Worm (Caenorhabditis elegans) whole organism, young adult: ENCODE data around the gene egl-13.

Experiments used
- F10E7.11 ChIP-seq: sonication (generic microtip); optimal IDR thresholded peaks from 2 replicates; lab custom pipeline; 2017; ENCODE audit warnings: mild to moderate bottlenecking, missing genetic modification characterization, moderate library complexity, missing compliant biosample characterization
- F22D6.2 ChIP-seq: sonication (generic microtip); optimal IDR thresholded peaks from 2 replicates; lab custom pipeline; 2016; ENCODE audit warnings: mild to moderate bottlenecking, missing genetic modification characterization, missing compliant biosample characterization
- F23B12.7 ChIP-seq: sonication (generic microtip); optimal IDR thresholded peaks from 2 replicates; lab custom pipeline; 2017; ENCODE audit warnings: missing genetic modification characterization, mild to moderate bottlenecking, missing compliant biosample characterization, antibody characterized with exemption, moderate library complexity; ENCODE audit not compliant: insufficient read depth
- F33H1.4 ChIP-seq: fragments of 200-800 bp; sonication (Bioruptor generic); IDR thresholded peaks from 2 replicates; pipeline ENCODE4 v1.3.6; 2022; ENCODE audit warnings: missing genetic modification reagents, missing genetic modification characterization, missing compliant biosample characterization
- F39B2.1 ChIP-seq: fragments of 200-800 bp; sonication (Bioruptor generic); IDR thresholded peaks from 2 replicates; pipeline ENCODE4 v1.3.6; 2022; ENCODE audit warnings: missing genetic modification reagents, missing genetic modification characterization, missing compliant biosample characterization
- F49E8.2 ChIP-seq: sonication (generic microtip); optimal IDR thresholded peaks from 3 replicates; lab custom pipeline; 2017; ENCODE audit warnings: missing genetic modification characterization, mild to moderate bottlenecking, missing compliant biosample characterization, antibody characterized with exemption, moderate library complexity; ENCODE audit not compliant: insufficient read depth
- F52B5.7 ChIP-seq: sonication (generic microtip); optimal IDR thresholded peaks from 2 replicates; lab custom pipeline; 2016; ENCODE audit warnings: mild to moderate bottlenecking, missing genetic modification characterization, missing compliant biosample characterization
- F55B11.4 ChIP-seq: sonication (generic microtip); optimal IDR thresholded peaks from 2 replicates; lab custom pipeline; 2016; ENCODE audit warnings: missing compliant biosample characterization, missing genetic modification characterization, borderline replicate concordance; ENCODE audit not compliant: insufficient read depth
- K11D2.4 ChIP-seq: fragments of 200-800 bp; sonication (Bioruptor generic); IDR thresholded peaks from 2 replicates; pipeline ENCODE4 v1.3.6; 2022; ENCODE audit warnings: missing genetic modification reagents, missing genetic modification characterization, missing compliant biosample characterization
- T26A5.8 ChIP-seq: sonication (generic microtip); optimal IDR thresholded peaks from 2 replicates; lab custom pipeline; 2016; ENCODE audit warnings: missing genetic modification characterization, missing compliant biosample characterization
- Y53G8AR.9 ChIP-seq: fragments of 200-800 bp; sonication (Bioruptor generic); conservative IDR thresholded peaks from 2 replicates; pipeline ENCODE4 v1.3.6; 2022; ENCODE audit warnings: missing genetic modification reagents, missing genetic modification characterization, missing compliant biosample characterization
- Y79H2A.3 ChIP-seq: fragments of 200-800 bp; sonication (Bioruptor generic); conservative IDR thresholded peaks from 2 replicates; pipeline ENCODE4 v1.3.6; 2022; ENCODE audit warnings: missing genetic modification reagents, missing genetic modification characterization, missing compliant biosample characterization
- ZK185.1 ChIP-seq: sonication (generic microtip); optimal IDR thresholded peaks from 2 replicates; lab custom pipeline; 2016; ENCODE audit warnings: mild to moderate bottlenecking, missing genetic modification characterization, missing compliant biosample characterization; ENCODE audit not compliant: poor library complexity, severe bottlenecking
- aptf-2 ChIP-seq: fragments of 200-800 bp; sonication (Bioruptor generic); conservative IDR thresholded peaks from 2 replicates; pipeline ENCODE4 v1.3.6; 2022; ENCODE audit warnings: missing genetic modification reagents, missing genetic modification characterization, missing compliant biosample characterization
- athp-1 ChIP-seq: sonication (generic microtip); optimal IDR thresholded peaks from 2 replicates; lab custom pipeline; 2017; ENCODE audit warnings: mild to moderate bottlenecking, missing genetic modification characterization, missing compliant biosample characterization
- ccch-3 ChIP-seq: fragments of 200-800 bp; sonication (Bioruptor generic); optimal IDR thresholded peaks from 2 replicates; lab custom pipeline; 2018; ENCODE audit warnings: mild to moderate bottlenecking, missing genetic modification characterization, missing compliant biosample characterization
- ceh-27 ChIP-seq: fragments of 200-800 bp; sonication (Bioruptor generic); optimal IDR thresholded peaks from 2 replicates; lab custom pipeline; 2018; ENCODE audit warnings: mild to moderate bottlenecking, missing genetic modification characterization, moderate library complexity, missing compliant biosample characterization
- chd-7 ChIP-seq: sonication (generic microtip); optimal IDR thresholded peaks from 2 replicates; lab custom pipeline; 2016; ENCODE audit warnings: mild to moderate bottlenecking, missing genetic modification characterization, moderate library complexity, missing compliant biosample characterization
- die-1 ChIP-seq: sonication (generic microtip); optimal IDR thresholded peaks from 2 replicates; lab custom pipeline; 2016; ENCODE audit warnings: missing genotype, mild to moderate bottlenecking, missing genetic modification characterization, missing compliant biosample characterization
- dox-1 ChIP-seq: fragments of 200-800 bp; sonication (Bioruptor generic); IDR thresholded peaks from 2 replicates; pipeline ENCODE4 v1.3.6; 2022; ENCODE audit warnings: missing genetic modification reagents, missing genetic modification characterization, missing compliant biosample characterization
- dpl-1 ChIP-seq: fragments of 150-350 bp; optimal IDR thresholded peaks from 2 replicates; lab custom pipeline; 2014; ENCODE audit warnings: missing biosample characterization, missing genetic modification reagents, missing genetic modification characterization
- egrh-3 ChIP-seq: fragments of 200-800 bp; sonication (Bioruptor generic); IDR thresholded peaks from 2 replicates; pipeline ENCODE4 v1.3.6; 2022; ENCODE audit warnings: missing genetic modification reagents, missing genetic modification characterization, missing compliant biosample characterization
- hlh-26 ChIP-seq: fragments of 200-800 bp; sonication (Bioruptor generic); conservative IDR thresholded peaks from 2 replicates; pipeline ENCODE4 v1.3.6; 2022; ENCODE audit warnings: missing genetic modification reagents, missing genetic modification characterization, missing compliant biosample characterization
- hmg-1.2 ChIP-seq: fragments of 200-800 bp; sonication (Bioruptor generic); IDR thresholded peaks from 2 replicates; pipeline ENCODE4 v1.3.6; 2022; ENCODE audit warnings: missing genetic modification reagents, missing genetic modification characterization, missing compliant biosample characterization
- hsf-1 ChIP-seq: fragments of 200-800 bp; sonication (Bioruptor generic); IDR thresholded peaks from 2 replicates; pipeline ENCODE4 v1.3.6; 2022; ENCODE audit warnings: missing genetic modification reagents, missing genetic modification characterization, missing compliant biosample characterization
- lag-1 ChIP-seq: fragments of 200-800 bp; sonication (Bioruptor generic); IDR thresholded peaks from 2 replicates; pipeline ENCODE4 v1.3.6; 2022; ENCODE audit warnings: missing genetic modification reagents, missing genetic modification characterization, missing compliant biosample characterization
- let-607 ChIP-seq, 2 experiments: fragments of 200-800 bp in 1 of 2; sonication (Bioruptor generic) in 1 of 2; sonication (generic microtip) in 1 of 2; optimal IDR thresholded peaks; 2 replicates each; lab custom pipeline; 2016 to 2018; ENCODE audit warnings: mild to moderate bottlenecking in 2 of 2, missing compliant biosample characterization in 2 of 2, missing genetic modification characterization in 2 of 2, moderate library complexity in 2 of 2, missing genotype in 1 of 2
- lir-1 ChIP-seq: fragments of 200-800 bp; sonication (Bioruptor generic); conservative IDR thresholded peaks from 2 replicates; pipeline ENCODE4 v1.3.6; 2022; ENCODE audit warnings: missing genetic modification reagents, missing genetic modification characterization, missing compliant biosample characterization
- lsy-27 ChIP-seq: sonication (generic microtip); optimal IDR thresholded peaks from 2 replicates; lab custom pipeline; 2017; ENCODE audit warnings: missing genetic modification characterization, mild to moderate bottlenecking, missing compliant biosample characterization, antibody characterized with exemption, missing genotype, borderline replicate concordance; ENCODE audit not compliant: insufficient read depth
- nfyb-1 ChIP-seq: fragments of 200-800 bp; sonication (Bioruptor generic); IDR thresholded peaks from 2 replicates; pipeline ENCODE4 v1.3.6; 2022; ENCODE audit warnings: missing genetic modification reagents, missing genetic modification characterization, missing compliant biosample characterization
- nhr-80 ChIP-seq: sonication (generic microtip); optimal IDR thresholded peaks from 2 replicates; lab custom pipeline; 2016; ENCODE audit warnings: missing genetic modification characterization, missing compliant biosample characterization
- snpc-1.1 ChIP-seq: sonication (generic microtip); optimal IDR thresholded peaks from 2 replicates; lab custom pipeline; 2017; ENCODE audit warnings: missing genetic modification characterization, mild to moderate bottlenecking, missing compliant biosample characterization, antibody characterized with exemption, moderate library complexity, missing genotype, missing genetic modification reagents; ENCODE audit not compliant: insufficient read depth
- snpc-4 ChIP-seq, 5 experiments: fragments of 150-350 bp in 1 of 5; sonication (generic microtip) in 4 of 5; optimal IDR thresholded peaks; 2 replicates each; lab custom pipeline; 2014 to 2018; ENCODE audit warnings: missing genetic modification characterization in 5 of 5, missing biosample characterization in 3 of 5, antibody characterized with exemption in 2 of 5, mild to moderate bottlenecking in 2 of 5, missing compliant biosample characterization in 2 of 5, missing genotype in 2 of 5, moderate library complexity in 2 of 5, missing genetic modification reagents in 1 of 5
- somi-1 ChIP-seq: fragments of 200-800 bp; sonication (Bioruptor generic); optimal IDR thresholded peaks from 2 replicates; lab custom pipeline; 2018; ENCODE audit warnings: mild to moderate bottlenecking, missing genetic modification characterization, missing compliant biosample characterization
- tbx-9 ChIP-seq: sonication (generic microtip); optimal IDR thresholded peaks from 2 replicates; lab custom pipeline; 2016; ENCODE audit warnings: borderline replicate concordance, missing genetic modification characterization, inconsistent platforms, missing compliant biosample characterization
- zfh-2 ChIP-seq: fragments of 200-800 bp; sonication (Bioruptor generic); conservative IDR thresholded peaks from 2 replicates; pipeline ENCODE4 v1.3.6; 2022; ENCODE audit warnings: missing genetic modification reagents, missing genetic modification characterization, missing compliant biosample characterization
- zim-3 ChIP-seq: sonication (generic microtip); optimal IDR thresholded peaks from 2 replicates; lab custom pipeline; 2017; ENCODE audit warnings: mild to moderate bottlenecking, missing genetic modification characterization, moderate library complexity, missing compliant biosample characterization
- ztf-3 ChIP-seq: fragments of 200-800 bp; sonication (Bioruptor generic); optimal IDR thresholded peaks from 2 replicates; lab custom pipeline; 2018; ENCODE audit warnings: mild to moderate bottlenecking, missing genetic modification characterization, missing compliant biosample characterization
- ztf-6 ChIP-seq: fragments of 200-800 bp; sonication (Bioruptor generic); IDR thresholded peaks from 2 replicates; pipeline ENCODE4 v1.3.6; 2022; ENCODE audit warnings: missing genetic modification reagents, missing genetic modification characterization, missing compliant biosample characterization

Gene egl-13

DNA sequence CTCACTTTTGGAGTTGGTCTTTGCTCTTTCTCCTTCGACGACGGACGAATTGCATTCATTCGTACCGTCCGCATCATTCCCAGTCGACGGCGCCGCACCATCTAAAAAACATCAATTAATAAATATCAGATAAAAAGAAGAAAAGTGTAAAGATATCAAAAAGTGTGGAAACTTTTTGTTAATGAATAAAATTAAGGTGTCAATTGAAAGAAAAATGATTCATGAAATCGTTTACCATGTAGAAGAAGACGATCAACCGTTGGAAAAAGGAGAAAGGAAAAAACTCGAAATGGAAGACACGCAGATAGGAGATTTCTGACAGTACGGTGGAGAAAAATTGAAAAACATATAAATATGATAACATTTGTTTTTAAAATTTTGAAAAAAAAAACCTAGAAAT is 16.5 kb downstream of the egl-13 start, which contains the start of gene set-19 (continued):
- TF ChIP-seq ztf-6 (GFP tag; lab: Robert Waterston, UW): no peak

DNA sequence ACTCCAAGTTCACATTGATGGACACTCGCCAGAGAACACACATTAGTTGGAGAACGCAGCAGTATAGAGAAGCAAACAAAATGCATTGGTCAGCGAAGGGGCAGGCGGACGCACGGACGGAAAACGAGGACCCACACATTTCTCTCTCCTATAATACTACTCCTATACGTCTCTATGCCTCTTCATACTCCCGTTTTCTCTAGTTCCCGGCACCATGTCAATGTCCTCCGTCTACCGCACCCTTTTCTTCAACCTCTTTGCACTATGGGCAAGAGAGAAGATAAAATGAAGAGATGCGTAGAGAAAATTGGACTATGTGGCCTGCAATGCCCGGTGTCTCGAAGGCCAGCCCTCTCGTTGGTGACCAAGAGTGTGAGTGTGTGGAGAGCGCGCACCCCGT is 22.4 kb downstream of the egl-13 start, which contains the start of gene set-20:
Gene set-20 (minus strand): TSS at position 94 of the 400 bp plus-strand sequence.
- TF ChIP-seq Y79H2A.3 (GFP tag; lab: Robert Waterston, UW) (no peak), die-1 (tag; lab: Kevin White, UChicago) (peak; percentile 1), F55B11.4 (tag; lab: Kevin White, UChicago) (no peak), K11D2.4 (GFP tag; lab: Robert Waterston, UW) (no peak), zfh-2 (GFP tag; lab: Robert Waterston, UW) (peak; percentile 65), F33H1.4 (GFP tag; lab: Robert Waterston, UW) (no peak), F23B12.7 (tag; lab: Kevin White, UChicago) (peak; percentile 26), ztf-6 (GFP tag; lab: Robert Waterston, UW) (no peak), nhr-80 (tag; lab: Kevin White, UChicago) (peak; percentile 44), lir-1 (no peak), F10E7.11 (tag; lab: Kevin White, UChicago) (no peak), ceh-27 (GFP tag; lab: Kevin White, UChicago) (peak; percentile 23), F52B5.7 (tag; lab: Kevin White, UChicago) (no peak), lag-1 (no peak), nfyb-1 (no peak), tbx-9 (tag; lab: Kevin White, UChicago) (no peak), ztf-3 (GFP tag; lab: Kevin White, UChicago) (no peak), let-607 (tag; optimal IDR thresholded peaks at IDR 0.05; lab: Kevin White, UChicago) (no peak), hlh-26 (GFP tag; lab: Robert Waterston, UW) (no peak), chd-7 (tag; lab: Kevin White, UChicago) (no peak), egrh-3 (GFP tag; lab: Robert Waterston, UW) (no peak), dox-1 (GFP tag; lab: Robert Waterston, UW) (peak; percentile 70), ZK185.1 (tag; lab: Kevin White, UChicago) (no peak), somi-1 (no peak), hmg-1.2 (GFP tag; lab: Robert Waterston, UW) (0 out of 2 replicates have a peak, but pooled peaks have one; percentile 48)

DNA sequence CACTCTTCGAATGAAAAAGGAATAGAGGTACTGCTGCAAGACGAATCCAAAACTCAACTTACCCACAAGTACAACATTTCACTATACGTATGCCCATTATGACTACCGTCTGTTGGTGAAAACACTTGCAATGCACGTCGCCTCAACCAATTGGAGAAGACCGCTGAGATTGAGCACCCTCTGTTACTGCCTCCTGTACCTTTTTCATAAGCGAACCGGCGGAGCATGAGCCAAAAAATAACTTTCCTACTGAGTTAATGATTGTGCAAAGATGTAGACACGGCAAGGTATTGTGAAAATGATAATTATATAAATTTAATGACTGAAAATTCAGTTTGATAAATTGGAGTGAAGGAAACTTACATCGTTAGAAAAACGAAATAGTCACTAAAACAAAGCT is 25.4 kb downstream of the egl-13 start:
- TF ChIP-seq snpc-1.1 (tag; lab: Kevin White, UChicago) (no peak), T26A5.8 (tag; lab: Kevin White, UChicago) (no peak), chd-7 (tag; lab: Kevin White, UChicago) (no peak), dpl-1 (GFP tag; lab: Kevin White, UChicago) (no peak), F39B2.1 (GFP tag; lab: Robert Waterston, UW) (no peak)

DNA sequence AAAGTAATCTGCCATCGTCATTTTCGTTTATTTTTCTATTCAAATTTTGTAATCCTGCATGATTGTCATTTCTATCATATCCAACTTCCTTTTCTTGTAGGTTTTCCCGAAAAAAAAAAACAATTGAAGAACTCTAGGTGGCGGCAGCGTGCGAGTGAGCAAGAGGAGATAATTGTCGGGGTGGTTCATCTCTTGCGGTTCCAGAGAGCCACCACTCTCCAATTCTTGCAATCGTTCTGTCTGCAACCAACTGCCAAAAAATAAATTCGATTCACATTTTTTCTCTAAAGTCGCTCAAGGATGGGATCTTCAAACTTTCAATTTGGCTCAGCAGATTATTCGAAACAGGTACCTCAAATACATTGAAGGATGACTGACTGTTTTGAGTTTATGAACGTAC is 28.5 kb downstream of the egl-13 start, which contains the start of gene W01C8.1:
Gene W01C8.1 (plus strand): TSS at position 301 of the 400 bp plus-strand sequence.
- TF ChIP-seq snpc-4 (GFP tag; optimal IDR thresholded peaks at IDR 0.05; lab: Kevin White, UChicago): no peak
- no peak for TF ChIP-seq snpc-4 (tag; optimal IDR thresholded peaks at IDR 0.05; lab: Kevin White, UChicago)
- TF ChIP-seq hmg-1.2 (GFP tag; lab: Robert Waterston, UW): no peak
- TF ChIP-seq aptf-2: no peak
- TF ChIP-seq lsy-27 (tag; lab: Kevin White, UChicago): no peak
- TF ChIP-seq hsf-1: no peak
- no peak for TF ChIP-seq F22D6.2 (tag; lab: Kevin White, UChicago)
- no peak for TF ChIP-seq tbx-9 (tag; lab: Kevin White, UChicago)
- no peak for TF ChIP-seq athp-1 (tag; lab: Kevin White, UChicago)
- no peak for TF ChIP-seq F49E8.2
- TF ChIP-seq zfh-2 (GFP tag; lab: Robert Waterston, UW): no peak
- TF ChIP-seq ccch-3 (GFP tag; lab: Kevin White, UChicago): no peak
- TF ChIP-seq Y53G8AR.9: no peak
- no peak for TF ChIP-seq zim-3 (tag; lab: Kevin White, UChicago)
